Worm (Caenorhabditis elegans): ENCODE results near the gene F11D5.5.

F11D5.5 gene

ce11 chrX:3347904-3348441 is 46.1 kb downstream of the F11D5.5 start, which contains the start of gene ZK816.3 (continued):
- peak; percentile 69 for TF ChIP-seq rcor-1 (GFP tag; IDR thresholded peaks at IDR 0.05)
- TF ChIP-seq ztf-26 (tag; optimal IDR thresholded peaks at IDR 0.05): peak; percentile 14
- TF ChIP-seq K11D2.4 (GFP tag; IDR thresholded peaks at IDR 0.05): no peak
- 0 out of 2 replicates have a peak, but pooled peaks have one; percentile 7 for TF ChIP-seq egrh-3 (GFP tag; IDR thresholded peaks at IDR 0.05)
- no peak for TF ChIP-seq efl-1 (GFP tag; optimal IDR thresholded peaks at IDR 0.05)
- TF ChIP-seq D2030.7 (GFP tag; IDR thresholded peaks at IDR 0.05): peak; percentile 71
- 0 out of 2 replicates have a peak, but pooled peaks have one; percentile 41 for TF ChIP-seq egl-44 (GFP tag; IDR thresholded peaks at IDR 0.05)
- no peak for TF ChIP-seq C06A6.2 (GFP tag; conservative IDR thresholded peaks at IDR 0.05)
- no peak for TF ChIP-seq F57C9.4 (tag; optimal IDR thresholded peaks at IDR 0.05)
- no peak; the same call in 1 of the 2 replicates for TF ChIP-seq attf-3 (GFP tag; conservative IDR thresholded peaks at IDR 0.05)
- no peak for TF ChIP-seq bed-2 (GFP tag; IDR thresholded peaks at IDR 0.05)
- TF ChIP-seq nhr-80 (tag; optimal IDR thresholded peaks at IDR 0.05): peak; percentile 7
- peak; percentile 3 for TF ChIP-seq snpc-3.4 (tag; optimal IDR thresholded peaks at IDR 0.05)
- TF ChIP-seq lsy-27 (tag; optimal IDR thresholded peaks at IDR 0.05; ENCODE audit: borderline replicate concordance, insufficient read depth): no peak
- no peak for TF ChIP-seq F22D6.2 (tag; optimal IDR thresholded peaks at IDR 0.05)
- TF ChIP-seq F39B2.1 (GFP tag; IDR thresholded peaks at IDR 0.05): no peak
- TF ChIP-seq cebp-2 (GFP tag; IDR thresholded peaks at IDR 0.05): 0 out of 2 replicates have a peak, but pooled peaks have one; percentile 48
- TF ChIP-seq mcd-1 (GFP tag; IDR thresholded peaks at IDR 0.05): no peak
- TF ChIP-seq athp-1 (tag; optimal IDR thresholded peaks at IDR 0.05): no peak
- TF ChIP-seq aptf-2 (GFP tag; conservative IDR thresholded peaks at IDR 0.05): no peak
- no peak for TF ChIP-seq attf-6 (GFP tag; IDR thresholded peaks at IDR 0.05)
- TF ChIP-seq C17E4.6 (GFP tag; IDR thresholded peaks at IDR 0.05): no peak
- TF ChIP-seq lin-54 (GFP tag; optimal IDR thresholded peaks at IDR 0.05): no peak
- TF ChIP-seq nhr-179 (tag; optimal IDR thresholded peaks at IDR 0.05): peak; percentile 23
- TF ChIP-seq snpc-4 (GFP tag; optimal IDR thresholded peaks at IDR 0.05): peak; percentile 57
- TF ChIP-seq snpc-4 (tag; optimal IDR thresholded peaks at IDR 0.05): peak in 2 of 4 experiments; percentile 25 to 65
- no peak for TF ChIP-seq hmg-20 (GFP tag; IDR thresholded peaks at IDR 0.05)
- TF ChIP-seq dpff-1 (tag; optimal IDR thresholded peaks at IDR 0.05): no peak
- TF ChIP-seq F23B12.7 (tag; optimal IDR thresholded peaks at IDR 0.05; ENCODE audit: insufficient read depth): no peak
- peak; percentile 64 for TF ChIP-seq B0261.1 (tag; optimal IDR thresholded peaks at IDR 0.05)
- TF ChIP-seq let-526 (GFP tag; IDR thresholded peaks at IDR 0.05): 0 out of 2 replicates have a peak, but pooled peaks have one; percentile 48
- no peak for TF ChIP-seq ceh-58 (GFP tag; IDR thresholded peaks at IDR 0.05)
- TF ChIP-seq ccch-3 (GFP tag; optimal IDR thresholded peaks at IDR 0.05): no peak
- TF ChIP-seq sptf-2 (GFP tag; optimal IDR thresholded peaks at IDR 0.05): no peak
- no peak for TF ChIP-seq B0019.2 (GFP tag; conservative IDR thresholded peaks at IDR 0.05)
- no peak for TF ChIP-seq gei-17 (GFP tag; optimal IDR thresholded peaks at IDR 0.05)
- TF ChIP-seq ztf-25 (GFP tag; IDR thresholded peaks at IDR 0.05): peak; percentile 61; the same call in 1 of the 2 replicates
- no peak for TF ChIP-seq ceh-91 (GFP tag; IDR thresholded peaks at IDR 0.05)
- 0 out of 2 replicates have a peak, but pooled peaks have one; percentile 17 for TF ChIP-seq nhr-120 (GFP tag; IDR thresholded peaks at IDR 0.05)
- TF ChIP-seq lsl-1 (GFP tag; optimal IDR thresholded peaks at IDR 0.05): no peak
- no peak for TF ChIP-seq somi-1 (GFP tag; optimal IDR thresholded peaks at IDR 0.05)
- TF ChIP-seq snpc-1.1 (tag; optimal IDR thresholded peaks at IDR 0.05; ENCODE audit: insufficient read depth): peak; percentile 10
- TF ChIP-seq rec-8 (tag; optimal IDR thresholded peaks at IDR 0.05): peak; percentile 21 to 63
- TF ChIP-seq ztf-22 (GFP tag; optimal IDR thresholded peaks at IDR 0.05): no peak
- TF ChIP-seq akir-1 (GFP tag; optimal IDR thresholded peaks at IDR 0.05): peak; percentile 45
- TF ChIP-seq repo-1 (tag; optimal IDR thresholded peaks at IDR 0.05): no peak
- TF ChIP-seq madf-10 (tag; optimal IDR thresholded peaks at IDR 0.05): peak; percentile 47
- TF ChIP-seq nhr-90 (tag; optimal IDR thresholded peaks at IDR 0.05): peak; percentile 43

Measured in whole organism, young adult.